Worm (Caenorhabditis elegans): ENCODE results near the gene F09F9.1.

- TF ChIP-seq ama-1 (optimal IDR thresholded peaks at IDR 0.05) (no peak), pes-1 (GFP tag; IDR thresholded peaks at IDR 0.05) (no peak), ceh-13 (GFP tag; optimal IDR thresholded peaks at IDR 0.05) (no peak), hmbx-1 (tag; optimal IDR thresholded peaks at IDR 0.05) (no peak), tbx-11 (GFP tag; IDR thresholded peaks at IDR 0.05) (no peak), F13C5.2 (tag; optimal IDR thresholded peaks at IDR 0.05) (no peak), B0310.2 (tag; optimal IDR thresholded peaks at IDR 0.05) (no peak), ceh-36 (tag; optimal IDR thresholded peaks at IDR 0.05) (no peak), tbx-37 (GFP tag; conservative IDR thresholded peaks at IDR 0.05) (no peak), aly-1 (tag; optimal IDR thresholded peaks at IDR 0.05) (no peak)
Observed at ce11 chrX:4120935-4121334, 5.8 kb downstream of the F09F9.1 start, which contains the start of gene F09F9.3.

Measured in whole organism, early embryonic.